Fruit fly (Drosophila melanogaster): Measurements from ENCODE around the gene baz.

Gene baz

dm6 chrX:17170484-17170944 lies 10.7 kb downstream of the baz start (continued):
- TF ChIP-seq CG4424 (GFP tag; optimal IDR thresholded peaks at IDR 0.05) (no peak), CG12659 (GFP tag; optimal IDR thresholded peaks at IDR 0.05) (peak; percentile 42), CG5180 (GFP tag; optimal IDR thresholded peaks at IDR 0.05) (no peak), Hr3 (GFP tag; optimal IDR thresholded peaks at IDR 0.05) (peak; percentile 12), Drgx (GFP tag; IDR thresholded peaks at IDR 0.05) (peak; percentile 83), lilli (GFP tag; optimal IDR thresholded peaks at IDR 0.05) (peak; percentile 1), br (optimal IDR thresholded peaks at IDR 0.05) (no peak), pita (GFP tag; optimal IDR thresholded peaks at IDR 0.05) (no peak), CG18262 (tag; optimal IDR thresholded peaks at IDR 0.05) (peak; percentile 23), prd (optimal IDR thresholded peaks at IDR 0.05) (no peak), prd (GFP tag; IDR thresholded peaks at IDR 0.05) (peak; percentile 74), CG11504 (tag; optimal IDR thresholded peaks at IDR 0.05) (peak; percentile 56), kni (GFP tag; optimal IDR thresholded peaks at IDR 0.05) (no peak), CG17328 (GFP tag; IDR thresholded peaks at IDR 0.05) (peak; percentile 54; the same call in 1 of the 2 replicates), Spps (tag; optimal IDR thresholded peaks at IDR 0.05) (no peak), CG17385 (GFP tag; optimal IDR thresholded peaks at IDR 0.05) (peak; percentile 56), CG2678 (tag; optimal IDR thresholded peaks at IDR 0.05) (peak; percentile 68), Meics (GFP tag; optimal IDR thresholded peaks at IDR 0.05) (peak; percentile 74), vnd (GFP tag; IDR thresholded peaks at IDR 0.05; ENCODE audit: partially characterized antibody) (no peak), wdn (GFP tag; IDR thresholded peaks at IDR 0.05) (0 out of 2 replicates have a peak, but pooled peaks have one; percentile 36), Antp (GFP tag; optimal IDR thresholded peaks at IDR 0.05) (no peak), repo (GFP tag; optimal IDR thresholded peaks at IDR 0.05) (no peak), CG11696 (GFP tag; IDR thresholded peaks at IDR 0.05) (no peak), Dek (tag; optimal IDR thresholded peaks at IDR 0.05) (peak; percentile 47), otp (GFP tag; IDR thresholded peaks at IDR 0.05) (0 out of 3 replicates have a peak, but pooled peaks have one; percentile 44), Mrtf (GFP tag; IDR thresholded peaks at IDR 0.05) (no peak), nom (GFP tag; optimal IDR thresholded peaks at IDR 0.05) (peak; percentile 58), CG1647 (GFP tag; optimal IDR thresholded peaks at IDR 0.05) (no peak), Lhr (GFP tag; optimal IDR thresholded peaks at IDR 0.05) (no peak), Pdp1 (GFP tag; optimal IDR thresholded peaks at IDR 0.05) (no peak), tio (GFP tag; optimal IDR thresholded peaks at IDR 0.05) (no peak), Elba2 (GFP tag; optimal IDR thresholded peaks at IDR 0.05) (peak; percentile 77), CG14441 (GFP tag; IDR thresholded peaks at IDR 0.05) (peak; percentile 49; the same call in 1 of the 2 replicates), grau (tag; optimal IDR thresholded peaks at IDR 0.05) (peak; percentile 90), run (tag; optimal IDR thresholded peaks at IDR 0.05) (no peak), ci (GFP tag; IDR thresholded peaks at IDR 0.05) (0 out of 3 replicates have a peak, but pooled peaks have one; percentile 24), CG6683 (GFP tag; optimal IDR thresholded peaks at IDR 0.05) (no peak), fu2 (GFP tag; optimal IDR thresholded peaks at IDR 0.05) (no peak), Bteb2 (GFP tag; optimal IDR thresholded peaks at IDR 0.05) (no peak), slp2 (GFP tag; optimal IDR thresholded peaks at IDR 0.05) (no peak), CG34422 (GFP tag; IDR thresholded peaks at IDR 0.05) (0 out of 3 replicates have a peak, but pooled peaks have one; percentile 29), CG7839 (tag; optimal IDR thresholded peaks at IDR 0.05) (peak; percentile 65), Med (GFP tag) (peak; percentile 38), gem (tag; optimal IDR thresholded peaks at IDR 0.05) (peak; percentile 60), Ada2b (GFP tag; IDR thresholded peaks at IDR 0.05) (peak; percentile 61), Nf-YB (GFP tag; optimal IDR thresholded peaks at IDR 0.05) (peak; percentile 3), CG10366 (GFP tag; IDR thresholded peaks at IDR 0.05) (peak; percentile 36), CG14667 (GFP tag; IDR thresholded peaks at IDR 0.05) (0 out of 2 replicates have a peak, but pooled peaks have one; percentile 11), CG10959 (GFP tag; IDR thresholded peaks at IDR 0.05) (no peak), CG6813 (GFP tag; optimal IDR thresholded peaks at IDR 0.05) (peak; percentile 52), Dbx (GFP tag; IDR thresholded peaks at IDR 0.05) (peak; percentile 49; the same call in 1 of the 3 replicates)

All from whole organism, embryonic.